Worm (Caenorhabditis elegans): ENCODE results near the gene Y53F4B.18.

The Y53F4B.18 gene

DNA sequence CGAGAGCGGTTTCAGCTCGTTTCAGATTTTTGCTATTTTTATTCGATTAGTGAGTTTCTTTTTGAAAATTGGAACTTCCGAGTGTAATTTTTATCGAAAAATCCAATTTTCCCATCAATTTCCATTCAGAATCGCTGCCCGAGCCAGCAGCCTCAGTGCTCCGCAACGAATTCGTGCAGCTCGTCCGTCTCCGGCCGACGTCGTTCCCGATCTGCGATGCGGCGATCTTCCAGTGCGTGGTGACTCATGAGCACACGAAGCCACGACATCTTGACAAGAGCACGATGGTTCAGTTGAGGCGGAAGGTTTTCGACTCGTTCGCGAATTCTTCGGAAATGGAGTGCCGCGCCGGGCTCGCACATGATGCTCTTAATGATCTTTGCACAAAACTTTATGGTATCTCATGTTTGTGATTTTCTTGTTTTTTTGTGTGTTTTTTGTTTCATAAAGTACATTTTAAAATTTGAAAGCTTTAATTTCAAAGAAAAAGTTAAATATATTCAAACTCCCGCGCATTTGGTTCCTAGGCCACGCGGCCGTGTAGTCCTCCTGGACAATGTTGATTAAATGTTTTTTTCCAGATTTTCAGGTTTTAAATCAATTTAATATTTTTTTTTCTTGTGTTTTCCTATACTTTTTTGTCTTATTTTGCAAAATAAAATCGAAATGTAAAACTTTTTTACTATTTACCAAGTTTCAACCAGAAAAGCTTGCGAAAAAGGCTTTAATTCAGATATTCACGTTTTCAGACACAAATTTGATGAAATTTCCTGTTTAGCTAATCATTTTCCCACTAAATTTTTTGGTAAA, 17.8 kb upstream of the Y53F4B.18 start (continued):
- TF ChIP-seq Y95B8A.8 (GFP tag; IDR thresholded peaks at IDR 0.05): no peak
- no peak for TF ChIP-seq bed-2 (GFP tag; IDR thresholded peaks at IDR 0.05)
- TF ChIP-seq Y79H2A.3 (GFP tag; conservative IDR thresholded peaks at IDR 0.05): no peak
- peak; percentile 16 for TF ChIP-seq snpc-3.4 (tag; optimal IDR thresholded peaks at IDR 0.05)
- no peak for TF ChIP-seq ZK185.1 (tag; optimal IDR thresholded peaks at IDR 0.05; ENCODE audit: poor library complexity, severe bottlenecking)
- TF ChIP-seq sea-2 (GFP tag; IDR thresholded peaks at IDR 0.05): no peak
- TF ChIP-seq gei-17 (GFP tag; optimal IDR thresholded peaks at IDR 0.05): no peak
- no peak for TF ChIP-seq dpff-1 (tag; optimal IDR thresholded peaks at IDR 0.05)
- no peak for TF ChIP-seq F57C9.4 (tag; optimal IDR thresholded peaks at IDR 0.05)
- TF ChIP-seq T07F8.4 (tag; optimal IDR thresholded peaks at IDR 0.05): no peak
- no peak for TF ChIP-seq repo-1 (tag; optimal IDR thresholded peaks at IDR 0.05)
- no peak for TF ChIP-seq snpc-4 (GFP tag; optimal IDR thresholded peaks at IDR 0.05)
- peak in 2 of 4 experiments; percentile 17 to 28 for TF ChIP-seq snpc-4 (tag; optimal IDR thresholded peaks at IDR 0.05)
- TF ChIP-seq hmg-1.2 (GFP tag; IDR thresholded peaks at IDR 0.05): no peak
- no peak for TF ChIP-seq atf-7 (tag; optimal IDR thresholded peaks at IDR 0.05)
- TF ChIP-seq Y67H2A.10 (GFP tag; conservative IDR thresholded peaks at IDR 0.05): no peak
- no peak for TF ChIP-seq snpc-1.1 (tag; optimal IDR thresholded peaks at IDR 0.05; ENCODE audit: insufficient read depth)
- TF ChIP-seq hlh-26 (GFP tag; conservative IDR thresholded peaks at IDR 0.05): no peak
- TF ChIP-seq let-526 (GFP tag; IDR thresholded peaks at IDR 0.05): no peak
- TF ChIP-seq lag-1 (GFP tag; IDR thresholded peaks at IDR 0.05): no peak
- TF ChIP-seq madf-8 (GFP tag; conservative IDR thresholded peaks at IDR 0.05): 0 out of 2 replicates have a peak, but pooled peaks have one; percentile 9
- TF ChIP-seq pha-4 (tag; optimal IDR thresholded peaks at IDR 0.05): no peak
- TF ChIP-seq F23B12.7 (tag; optimal IDR thresholded peaks at IDR 0.05; ENCODE audit: insufficient read depth): no peak
- TF ChIP-seq nhr-80 (tag; optimal IDR thresholded peaks at IDR 0.05): no peak
- TF ChIP-seq K11D2.4 (GFP tag; IDR thresholded peaks at IDR 0.05): no peak
- TF ChIP-seq zfh-2 (GFP tag; conservative IDR thresholded peaks at IDR 0.05): peak; percentile 76
- no peak for TF ChIP-seq T26A5.8 (tag; optimal IDR thresholded peaks at IDR 0.05)
- no peak for TF ChIP-seq lir-1 (GFP tag; conservative IDR thresholded peaks at IDR 0.05)
- TF ChIP-seq ceh-91 (GFP tag; IDR thresholded peaks at IDR 0.05): no peak
- no peak for TF ChIP-seq tlf-1 (GFP tag; optimal IDR thresholded peaks at IDR 0.05)
- no peak for TF ChIP-seq hlh-12 (tag; optimal IDR thresholded peaks at IDR 0.05)
- TF ChIP-seq ztf-28 (GFP tag; IDR thresholded peaks at IDR 0.05): no peak
- TF ChIP-seq nhr-179 (tag; optimal IDR thresholded peaks at IDR 0.05): no peak
- TF ChIP-seq F57A8.1 (GFP tag; optimal IDR thresholded peaks at IDR 0.05): no peak
- peak; percentile 80 for TF ChIP-seq madf-6 (GFP tag; IDR thresholded peaks at IDR 0.05)
- TF ChIP-seq ceh-58 (GFP tag; IDR thresholded peaks at IDR 0.05): no peak
- TF ChIP-seq lsy-27 (tag; optimal IDR thresholded peaks at IDR 0.05; ENCODE audit: borderline replicate concordance, insufficient read depth): no peak
- no peak for TF ChIP-seq ceh-79 (tag; optimal IDR thresholded peaks at IDR 0.05)
- TF ChIP-seq xnd-1 (tag; optimal IDR thresholded peaks at IDR 0.05): no peak
- no peak for TF ChIP-seq ztf-25 (GFP tag; IDR thresholded peaks at IDR 0.05)
- TF ChIP-seq B0035.1 (tag; optimal IDR thresholded peaks at IDR 0.05): no peak
- TF ChIP-seq madf-10 (tag; optimal IDR thresholded peaks at IDR 0.05): no peak
- TF ChIP-seq B0019.2 (GFP tag; conservative IDR thresholded peaks at IDR 0.05): no peak
- no peak for TF ChIP-seq C17E4.6 (GFP tag; IDR thresholded peaks at IDR 0.05)
- no peak for TF ChIP-seq chd-7 (tag; optimal IDR thresholded peaks at IDR 0.05)
- TF ChIP-seq F55B11.4 (tag; optimal IDR thresholded peaks at IDR 0.05; ENCODE audit: borderline replicate concordance, insufficient read depth): no peak
- TF ChIP-seq ztf-3 (GFP tag; optimal IDR thresholded peaks at IDR 0.05): no peak
